Fruit fly (Drosophila melanogaster) whole organism, prepupa: ENCODE data around the gene Dip-B.

Experiments used
- Blimp-1 ChIP-seq: fragments of 200-800 bp; sonication (Bioruptor generic); optimal IDR thresholded peaks from 3 replicates; lab custom pipeline; 2017; ENCODE audit warnings: missing biosample characterization, missing genetic modification characterization, mild to moderate bottlenecking, moderate library complexity, missing genetic modification reagents
- CG10631 ChIP-seq: fragments of 200-800 bp; sonication (Bioruptor generic); optimal IDR thresholded peaks from 2 replicates; lab custom pipeline; 2016; ENCODE audit warnings: missing biosample characterization, missing genetic modification characterization
- CG10669 ChIP-seq: fragments of 200-800 bp; sonication (Bioruptor generic); optimal IDR thresholded peaks from 3 replicates; lab custom pipeline; 2018; ENCODE audit warnings: missing biosample characterization, mild to moderate bottlenecking, missing genetic modification characterization, moderate library complexity
- CG11762 ChIP-seq: fragments of 200-800 bp; sonication (Bioruptor generic); optimal IDR thresholded peaks from 3 replicates; lab custom pipeline; 2016; ENCODE audit warnings: missing biosample characterization, missing genetic modification characterization; ENCODE audit not compliant: insufficient read depth
- CG11902 ChIP-seq: fragments of 200-800 bp; sonication (Bioruptor generic); optimal IDR thresholded peaks from 3 replicates; lab custom pipeline; 2016; ENCODE audit warnings: missing biosample characterization, missing genetic modification characterization
- CG15336 ChIP-seq: fragments of 200-800 bp; sonication (Bioruptor generic); IDR thresholded peaks from 2 replicates; pipeline ENCODE4 v1.3.6; 2022; ENCODE audit warnings: missing biosample characterization, missing genetic modification characterization
- CG1621 ChIP-seq: fragments of 200-800 bp; sonication (Bioruptor generic); optimal IDR thresholded peaks from 3 replicates; lab custom pipeline; 2018; ENCODE audit warnings: missing biosample characterization, mild to moderate bottlenecking, missing genetic modification characterization
- CG31627 ChIP-seq: fragments of 200-800 bp; sonication (Bioruptor generic); optimal IDR thresholded peaks from 3 replicates; lab custom pipeline; 2016; ENCODE audit warnings: missing biosample characterization, missing genetic modification characterization
- CG32006 ChIP-seq: fragments of 200-800 bp; sonication (Bioruptor generic); optimal IDR thresholded peaks from 3 replicates; lab custom pipeline; 2017; ENCODE audit warnings: missing biosample characterization, mild to moderate bottlenecking, missing genetic modification characterization
- CG34406 ChIP-seq: fragments of 200-800 bp; sonication (Bioruptor generic); optimal IDR thresholded peaks from 3 replicates; lab custom pipeline; 2016; ENCODE audit warnings: missing biosample characterization, missing genetic modification characterization
- CG3919 ChIP-seq: fragments of 200-800 bp; sonication (Bioruptor generic); optimal IDR thresholded peaks from 3 replicates; lab custom pipeline; 2016; ENCODE audit warnings: missing biosample characterization, missing genetic modification characterization
- CG4318 ChIP-seq: fragments of 200-800 bp; sonication (Bioruptor generic); optimal IDR thresholded peaks from 3 replicates; lab custom pipeline; 2017; ENCODE audit warnings: missing biosample characterization, mild to moderate bottlenecking, missing genetic modification characterization
- CG6163 ChIP-seq: fragments of 200-800 bp; sonication (Bioruptor generic); IDR thresholded peaks from 3 replicates; pipeline ENCODE4 v1.3.6; 2022; ENCODE audit warnings: missing biosample characterization, missing genetic modification characterization
- CG6792 ChIP-seq: fragments of 200-800 bp; sonication (Bioruptor generic); optimal IDR thresholded peaks from 3 replicates; lab custom pipeline; 2016; ENCODE audit warnings: missing biosample characterization, missing genetic modification characterization
- CG6854 ChIP-seq: fragments of 200-800 bp; sonication (Bioruptor generic); optimal IDR thresholded peaks from 2 replicates; lab custom pipeline; 2017; ENCODE audit warnings: missing biosample characterization, mild to moderate bottlenecking, missing genetic modification characterization
- CG7368 ChIP-seq: fragments of 200-800 bp; sonication (Bioruptor generic); optimal IDR thresholded peaks from 3 replicates; lab custom pipeline; 2016; ENCODE audit warnings: missing biosample characterization, missing genetic modification characterization
- CG8119 ChIP-seq: fragments of 200-800 bp; sonication (Bioruptor generic); IDR thresholded peaks from 3 replicates; pipeline ENCODE4 v1.3.6; 2022; ENCODE audit warnings: missing biosample characterization, missing genetic modification characterization
- CG8319 ChIP-seq: fragments of 200-800 bp; sonication (Bioruptor generic); optimal IDR thresholded peaks from 3 replicates; lab custom pipeline; 2016; ENCODE audit warnings: missing biosample characterization, missing genetic modification characterization
- CG8632 ChIP-seq: fragments of 200-800 bp; sonication (Bioruptor generic); optimal IDR thresholded peaks from 3 replicates; lab custom pipeline; 2016; ENCODE audit warnings: missing biosample characterization, missing genetic modification characterization
- Eip78C ChIP-seq: fragments of 200-800 bp; sonication (Bioruptor generic); peaks from one replicate; lab custom pipeline; 2016; ENCODE audit warnings: missing biosample characterization, missing genetic modification characterization
- Eip93F ChIP-seq: fragments of 200-800 bp; sonication (Bioruptor generic); optimal IDR thresholded peaks from 2 replicates; lab custom pipeline; 2016; ENCODE audit warnings: missing biosample characterization, mild to moderate bottlenecking, missing genetic modification characterization
- Ets21C ChIP-seq: fragments of 200-800 bp; sonication (Bioruptor generic); optimal IDR thresholded peaks from 3 replicates; lab custom pipeline; 2016; ENCODE audit warnings: missing biosample characterization, missing genetic modification characterization
- Hr39 ChIP-seq: fragments of 200-800 bp; sonication (Bioruptor generic); optimal IDR thresholded peaks from 2 replicates; lab custom pipeline; 2016; ENCODE audit warnings: missing biosample characterization, missing genetic modification characterization
- Hr4 ChIP-seq: fragments of 200-800 bp; sonication (Bioruptor generic); optimal IDR thresholded peaks from 3 replicates; lab custom pipeline; 2016; ENCODE audit warnings: missing biosample characterization, missing genetic modification characterization
- Lpt ChIP-seq: fragments of 200-800 bp; sonication (Bioruptor generic); optimal IDR thresholded peaks from 3 replicates; lab custom pipeline; 2016; ENCODE audit warnings: missing biosample characterization, missing genetic modification characterization
- Met ChIP-seq: fragments of 200-800 bp; sonication (Bioruptor generic); optimal IDR thresholded peaks from 3 replicates; lab custom pipeline; 2016; ENCODE audit warnings: missing biosample characterization, missing genetic modification characterization
- OdsH ChIP-seq: fragments of 200-800 bp; sonication (Bioruptor generic); optimal IDR thresholded peaks from 3 replicates; lab custom pipeline; 2016; ENCODE audit warnings: missing biosample characterization, missing genetic modification characterization
- Smox ChIP-seq: fragments of 200-800 bp; sonication (Bioruptor generic); optimal IDR thresholded peaks from 3 replicates; lab custom pipeline; 2016; ENCODE audit warnings: missing biosample characterization, missing genetic modification characterization
- Sox102F ChIP-seq: fragments of 200-800 bp; sonication (Bioruptor generic); optimal IDR thresholded peaks from 2 replicates; lab custom pipeline; 2016; ENCODE audit warnings: missing biosample characterization, mild to moderate bottlenecking, missing genetic modification characterization
- Sox14 ChIP-seq: fragments of 200-800 bp; sonication (Bioruptor generic); optimal IDR thresholded peaks from 3 replicates; lab custom pipeline; 2016; ENCODE audit warnings: missing biosample characterization, missing genetic modification characterization
- Sox15 ChIP-seq: fragments of 200-800 bp; sonication (Bioruptor generic); optimal IDR thresholded peaks from 3 replicates; lab custom pipeline; 2016; ENCODE audit warnings: missing biosample characterization, missing genetic modification characterization
- achi ChIP-seq: fragments of 200-800 bp; sonication (Bioruptor generic); optimal IDR thresholded peaks from 3 replicates; lab custom pipeline; 2016; ENCODE audit warnings: missing biosample characterization, missing genetic modification characterization
- acj6 ChIP-seq: fragments of 200-800 bp; sonication (Bioruptor generic); optimal IDR thresholded peaks from 3 replicates; lab custom pipeline; 2016; ENCODE audit warnings: missing biosample characterization, missing genetic modification characterization
- cyc ChIP-seq: fragments of 200-800 bp; sonication (Bioruptor generic); optimal IDR thresholded peaks from 3 replicates; lab custom pipeline; 2016; ENCODE audit warnings: missing biosample characterization, missing genetic modification characterization
- dac ChIP-seq: fragments of 200-800 bp; sonication (Bioruptor generic); optimal IDR thresholded peaks from 2 replicates; lab custom pipeline; 2017; ENCODE audit warnings: missing biosample characterization, mild to moderate bottlenecking, missing genetic modification characterization
- dsx ChIP-seq: fragments of 200-800 bp; optimal IDR thresholded peaks from 3 replicates; lab custom pipeline; 2019; ENCODE audit warnings: missing biosample characterization, mild to moderate bottlenecking, missing genetic modification characterization, moderate library complexity; ENCODE audit not compliant: poor library complexity, severe bottlenecking
- esn ChIP-seq: fragments of 200-800 bp; sonication (Bioruptor generic); optimal IDR thresholded peaks from 2 replicates; lab custom pipeline; 2016; ENCODE audit warnings: missing biosample characterization, mild to moderate bottlenecking, missing genetic modification characterization, moderate library complexity
- fd85E ChIP-seq: fragments of 200-800 bp; sonication (Bioruptor generic); optimal IDR thresholded peaks from 3 replicates; lab custom pipeline; 2016; ENCODE audit warnings: missing biosample characterization, missing genetic modification characterization
- lz ChIP-seq: fragments of 200-800 bp; sonication (Bioruptor generic); optimal IDR thresholded peaks from 3 replicates; lab custom pipeline; 2016; ENCODE audit warnings: missing biosample characterization, missing genetic modification characterization
- net ChIP-seq: fragments of 200-800 bp; sonication (Bioruptor generic); optimal IDR thresholded peaks from 3 replicates; lab custom pipeline; 2016; ENCODE audit warnings: missing biosample characterization, missing genetic modification characterization
- salr ChIP-seq, 2 experiments: fragments of 200-800 bp; sonication (Bioruptor generic); optimal IDR thresholded peaks; 3 replicates each; lab custom pipeline; 2016 to 2018; ENCODE audit warnings: missing biosample characterization in 2 of 2, missing genetic modification characterization in 2 of 2, mild to moderate bottlenecking in 1 of 2
- spab ChIP-seq: fragments of 200-800 bp; sonication (Bioruptor generic); optimal IDR thresholded peaks from 2 replicates; lab custom pipeline; 2017; ENCODE audit warnings: missing biosample characterization, mild to moderate bottlenecking, missing genetic modification characterization, missing genetic modification reagents
- ss ChIP-seq, 2 experiments: fragments of 200-800 bp; sonication (Bioruptor generic); optimal IDR thresholded peaks; 2 replicates in 1 of 2; 3 replicates in 1 of 2; lab custom pipeline; 2017 to 2018; ENCODE audit warnings: mild to moderate bottlenecking in 2 of 2, missing biosample characterization in 2 of 2, missing genetic modification characterization in 2 of 2, moderate library complexity in 1 of 2
- svp ChIP-seq: fragments of 200-800 bp; sonication (Bioruptor generic); peaks from one replicate; lab custom pipeline; 2016; ENCODE audit warnings: missing biosample characterization, missing genetic modification characterization
- topi ChIP-seq: fragments of 200-800 bp; sonication (Bioruptor generic); optimal IDR thresholded peaks from 3 replicates; lab custom pipeline; 2016; ENCODE audit warnings: missing biosample characterization, missing genetic modification characterization

The Dip-B gene

dm6 chr3R:13793105-13793978, 11.3 kb downstream of the Dip-B start (continued):
- TF ChIP-seq Hr4 (GFP tag; lab: Kevin White, UChicago) (peak; percentile 49), dsx (no peak), Lpt (GFP tag; lab: Kevin White, UChicago) (no peak), OdsH (GFP tag; lab: Kevin White, UChicago) (peak; percentile 63), CG7368 (no peak), CG6854 (GFP tag; lab: Kevin White, UChicago) (no peak), Blimp-1 (GFP tag; lab: Kevin White, UChicago) (peak; percentile 56), CG8119 (GFP tag; lab: Robert Waterston, UW) (peak; percentile 46; the same call in 2 of the 3 replicates), CG31627 (GFP tag; lab: Kevin White, UChicago) (peak; percentile 90), net (no peak)

dm6 chr3R:13793979-13794665, 12.0 kb downstream of the Dip-B start:
- TF ChIP-seq CG6854 (GFP tag; lab: Kevin White, UChicago): no peak
- TF ChIP-seq Ets21C (GFP tag; lab: Kevin White, UChicago): peak; percentile 72
- TF ChIP-seq cyc (GFP tag; lab: Kevin White, UChicago): peak; percentile 75
- peak; percentile 66 for TF ChIP-seq Blimp-1 (GFP tag; lab: Kevin White, UChicago)
- TF ChIP-seq CG6163 (GFP tag; lab: Robert Waterston, UW): peak; percentile 19; the same call in 2 of the 3 replicates
- peak; percentile 67 for TF ChIP-seq CG8319
- peak; percentile 68 for TF ChIP-seq CG8632 (GFP tag; lab: Kevin White, UChicago)
- TF ChIP-seq CG31627 (GFP tag; lab: Kevin White, UChicago): peak; percentile 78
- TF ChIP-seq topi (GFP tag; lab: Kevin White, UChicago): peak; percentile 83
- TF ChIP-seq CG7368: peak; percentile 52
- peak; percentile 85 for TF ChIP-seq Met (GFP tag; lab: Kevin White, UChicago)
- peak; percentile 78 for TF ChIP-seq Hr39
- TF ChIP-seq CG6792 (GFP tag; lab: Kevin White, UChicago): peak; percentile 78
- TF ChIP-seq CG1621: no peak
- peak; percentile 84 for TF ChIP-seq Sox102F (GFP tag; lab: Kevin White, UChicago)
- peak; percentile 61; the same call in 1 of the 3 replicates for TF ChIP-seq CG8119 (GFP tag; lab: Robert Waterston, UW)
- TF ChIP-seq ss (GFP tag; optimal IDR thresholded peaks at IDR 0.05; lab: Kevin White, UChicago): no peak
- peak; percentile 37 for TF ChIP-seq Sox14 (GFP tag; lab: Kevin White, UChicago)
- TF ChIP-seq CG15336 (GFP tag; lab: Robert Waterston, UW): peak; percentile 56
- TF ChIP-seq CG10669 (GFP tag; lab: Kevin White, UChicago): no peak
- peak; percentile 56 for TF ChIP-seq CG10631
- TF ChIP-seq spab: no peak
- peak; percentile 83 for TF ChIP-seq CG34406
- no peak for TF ChIP-seq salr (GFP tag; optimal IDR thresholded peaks at IDR 0.05; lab: Kevin White, UChicago)
- peak; percentile 69 for TF ChIP-seq svp
- TF ChIP-seq Eip93F: peak; percentile 87
- peak; percentile 81 for TF ChIP-seq Eip78C
- peak; percentile 57 for TF ChIP-seq Hr4 (GFP tag; lab: Kevin White, UChicago)
- TF ChIP-seq OdsH (GFP tag; lab: Kevin White, UChicago): peak; percentile 80
- peak; percentile 77 for TF ChIP-seq lz (GFP tag; lab: Kevin White, UChicago)
- TF ChIP-seq fd85E: no peak
- TF ChIP-seq CG32006 (GFP tag; lab: Kevin White, UChicago): peak; percentile 68
- TF ChIP-seq CG11902 (GFP tag; lab: Kevin White, UChicago): peak; percentile 58
- peak; percentile 86 for TF ChIP-seq Smox (GFP tag; lab: Kevin White, UChicago)
- peak; percentile 55 for TF ChIP-seq net
- peak; percentile 10 for TF ChIP-seq CG11762 (GFP tag; lab: Kevin White, UChicago)
- peak; percentile 32 for TF ChIP-seq dac (GFP tag; lab: Kevin White, UChicago)
- peak; percentile 55 for TF ChIP-seq Sox15 (GFP tag; lab: Kevin White, UChicago)
- TF ChIP-seq achi (GFP tag; lab: Kevin White, UChicago): peak; percentile 67
- no peak for TF ChIP-seq dsx
- peak; percentile 87 for TF ChIP-seq esn (GFP tag; lab: Kevin White, UChicago)
- peak; percentile 51 for TF ChIP-seq CG4318 (GFP tag; lab: Kevin White, UChicago)
- peak; percentile 72 for TF ChIP-seq acj6 (GFP tag; lab: Kevin White, UChicago)
- TF ChIP-seq CG3919: peak; percentile 50
